Worm (Caenorhabditis elegans) whole organism, L1 larva: ENCODE results near the gene Y73C8B.3.

Source experiments
- unc-130 ChIP-seq: fragments of 150-350 bp; optimal IDR thresholded peaks from 2 replicates; lab custom pipeline; 2017; ENCODE audit warnings: missing biosample characterization, missing genetic modification characterization, inconsistent platforms
- unc-86 ChIP-seq: sonication (generic microtip); optimal IDR thresholded peaks from 2 replicates; lab custom pipeline; 2016; ENCODE audit warnings: missing genetic modification characterization, missing compliant biosample characterization

DNA sequence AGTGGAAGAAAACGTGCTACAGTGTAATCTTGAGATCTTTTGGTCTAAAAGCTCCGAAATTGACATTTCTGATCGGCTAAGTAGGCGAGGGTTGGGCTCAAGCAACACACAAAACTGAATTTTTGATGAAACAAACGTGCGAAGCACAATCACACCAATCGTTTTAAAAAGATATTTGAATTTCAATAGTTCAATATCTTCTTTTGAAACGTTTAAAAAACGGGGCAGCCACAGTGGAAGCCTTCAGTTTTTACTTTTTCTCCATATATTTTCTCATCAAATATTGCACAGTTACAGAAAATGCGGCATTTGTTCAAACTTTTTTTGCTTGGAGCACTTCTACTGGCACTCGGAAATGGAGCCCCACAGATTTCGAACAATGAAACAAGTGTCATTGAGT lies 26.8 kb downstream of the Y73C8B.3 start, which contains the start of gene C36C5.4:
- TF ChIP-seq unc-86 (tag; lab: Kevin White, UChicago) (no peak), unc-130 (no peak)
